Worm (Caenorhabditis elegans) whole organism, L4 larva: Measurements from ENCODE around the gene rab-7.
A peak's percentile ranks its signal among the peaks of the same experiment; 100 is the strongest.

ENCODE experiments used
- F10B5.3 ChIP-seq: sonication (generic microtip); optimal IDR thresholded peaks from 2 replicates; lab custom pipeline; 2016; ENCODE audit warnings: mild to moderate bottlenecking, missing genetic modification characterization, missing compliant biosample characterization
- T26A8.4 ChIP-seq: fragments of 200-800 bp; sonication (Bioruptor generic); IDR thresholded peaks from 2 replicates; pipeline ENCODE4 v1.3.6; 2022; ENCODE audit warnings: missing genetic modification characterization, missing compliant biosample characterization
- Y105C5A.15 ChIP-seq: fragments of 200-800 bp; sonication (Bioruptor generic); IDR thresholded peaks from 2 replicates; pipeline ENCODE4 v1.3.6; 2022; ENCODE audit warnings: missing genetic modification characterization, missing compliant biosample characterization
- Y5F2A.4 ChIP-seq: fragments of 200-800 bp; sonication (Bioruptor generic); optimal IDR thresholded peaks from 2 replicates; lab custom pipeline; 2018; ENCODE audit warnings: mild to moderate bottlenecking, missing genetic modification characterization, missing compliant biosample characterization
- aly-2 ChIP-seq: sonication (generic microtip); optimal IDR thresholded peaks from 2 replicates; lab custom pipeline; 2018; ENCODE audit warnings: missing biosample characterization, missing genetic modification characterization
- arid-1 ChIP-seq: fragments of 200-800 bp; sonication (Bioruptor generic); conservative IDR thresholded peaks from 2 replicates; pipeline ENCODE4 v1.3.6; 2022; ENCODE audit warnings: missing genetic modification reagents, missing genetic modification characterization, missing compliant biosample characterization
- attf-4 ChIP-seq: sonication (generic microtip); optimal IDR thresholded peaks from 3 replicates; lab custom pipeline; 2017; ENCODE audit warnings: missing biosample characterization, missing genetic modification characterization
- ceh-62 ChIP-seq: sonication (generic microtip); optimal IDR thresholded peaks from 2 replicates; lab custom pipeline; 2017; ENCODE audit warnings: missing biosample characterization, missing genetic modification characterization
- ctbp-1 ChIP-seq: fragments of 200-800 bp; sonication (Bioruptor generic); IDR thresholded peaks from 2 replicates; pipeline ENCODE4 v1.3.6; 2022; ENCODE audit warnings: missing genetic modification reagents, missing genetic modification characterization, missing compliant biosample characterization
- daf-8 ChIP-seq: fragments of 200-800 bp; sonication (Bioruptor generic); IDR thresholded peaks from 2 replicates; pipeline ENCODE4 v1.3.6; 2022; ENCODE audit warnings: missing genetic modification characterization, missing compliant biosample characterization
- dmd-6 ChIP-seq: fragments of 200-800 bp; sonication (Bioruptor generic); IDR thresholded peaks from 2 replicates; pipeline ENCODE4 v1.3.6; 2022; ENCODE audit warnings: missing genetic modification reagents, missing genetic modification characterization, missing compliant biosample characterization
- egl-43 ChIP-seq: fragments of 200-800 bp; sonication (Bioruptor generic); IDR thresholded peaks from 2 replicates; pipeline ENCODE4 v1.3.6; 2022; ENCODE audit warnings: missing genetic modification reagents, missing genetic modification characterization, missing compliant biosample characterization
- fos-1 ChIP-seq: fragments of 150-350 bp; optimal IDR thresholded peaks from 2 replicates; lab custom pipeline; 2014; ENCODE audit warnings: missing biosample characterization, missing genetic modification characterization
- hif-1 ChIP-seq, 2 experiments: sonication (generic microtip); optimal IDR thresholded peaks; 2 replicates each; lab custom pipeline; 2016 to 2017; ENCODE audit warnings: missing compliant biosample characterization in 2 of 2, missing genetic modification characterization in 2 of 2, missing genetic modification reagents in 2 of 2, missing genotype in 2 of 2, mild to moderate bottlenecking in 1 of 2
- hlh-30 ChIP-seq: sonication (generic microtip); optimal IDR thresholded peaks from 2 replicates; lab custom pipeline; 2017; ENCODE audit warnings: antibody characterized with exemption, mild to moderate bottlenecking, missing genetic modification characterization, missing compliant biosample characterization; ENCODE audit not compliant: insufficient read depth
- hmg-1.1 ChIP-seq: fragments of 200-800 bp; sonication (Bioruptor generic); IDR thresholded peaks from 2 replicates; pipeline ENCODE4 v1.3.6; 2022; ENCODE audit warnings: missing genetic modification reagents, missing genetic modification characterization, missing compliant biosample characterization
- jun-1 ChIP-seq: fragments of 150-350 bp; optimal IDR thresholded peaks from 2 replicates; lab custom pipeline; 2014; ENCODE audit warnings: missing biosample characterization, missing genetic modification reagents, missing genetic modification characterization
- lim-7 ChIP-seq: fragments of 200-800 bp; sonication (Bioruptor generic); IDR thresholded peaks from 2 replicates; pipeline ENCODE4 v1.3.6; 2022; ENCODE audit warnings: missing genetic modification characterization, missing compliant biosample characterization
- lin-13 ChIP-seq: fragments of 150-350 bp; optimal IDR thresholded peaks from 2 replicates; lab custom pipeline; 2014; ENCODE audit warnings: missing biosample characterization, missing genetic modification reagents, missing genetic modification characterization
- lin-38 ChIP-seq: fragments of 200-800 bp; sonication (Bioruptor generic); IDR thresholded peaks from 2 replicates; pipeline ENCODE4 v1.3.6; 2022; ENCODE audit warnings: missing genetic modification reagents, missing genetic modification characterization, missing compliant biosample characterization
- lin-39 ChIP-seq: fragments of 150-350 bp; optimal IDR thresholded peaks from 2 replicates; lab custom pipeline; 2014; ENCODE audit warnings: missing biosample characterization, missing genetic modification reagents, missing genetic modification characterization
- lir-3 ChIP-seq: sonication (generic microtip); optimal IDR thresholded peaks from 2 replicates; lab custom pipeline; 2016; ENCODE audit warnings: mild to moderate bottlenecking, missing genetic modification characterization, missing compliant biosample characterization
- lsy-2 ChIP-seq, 2 experiments: fragments of 150-350 bp in 1 of 2; sonication (generic microtip) in 1 of 2; optimal IDR thresholded peaks; 2 replicates each; lab custom pipeline; 2014 to 2017; ENCODE audit warnings: missing biosample characterization in 2 of 2, missing genetic modification characterization in 2 of 2
- madf-9 ChIP-seq: fragments of 200-800 bp; sonication (Bioruptor generic); conservative IDR thresholded peaks from 2 replicates; pipeline ENCODE4 v1.3.6; 2022; ENCODE audit warnings: missing genetic modification reagents, missing genetic modification characterization, missing compliant biosample characterization
- mdt-29 ChIP-seq: fragments of 200-800 bp; sonication (Bioruptor generic); IDR thresholded peaks from 2 replicates; pipeline ENCODE4 v1.3.6; 2022; ENCODE audit warnings: missing genetic modification reagents, missing genetic modification characterization, missing compliant biosample characterization
- mep-1 ChIP-seq: fragments of 150-350 bp; sonication (generic microtip); optimal IDR thresholded peaks from 3 replicates; lab custom pipeline; 2014; ENCODE audit warnings: missing biosample characterization, missing genetic modification characterization
- nhr-102 ChIP-seq: sonication (generic microtip); optimal IDR thresholded peaks from 2 replicates; lab custom pipeline; 2016; ENCODE audit warnings: mild to moderate bottlenecking, missing genetic modification characterization, moderate library complexity, missing compliant biosample characterization
- nhr-111 ChIP-seq: fragments of 200-800 bp; sonication (Bioruptor generic); optimal IDR thresholded peaks from 2 replicates; lab custom pipeline; 2018; ENCODE audit warnings: mild to moderate bottlenecking, missing genetic modification characterization, missing compliant biosample characterization
- nhr-28 ChIP-seq: fragments of 150-350 bp; optimal IDR thresholded peaks from 2 replicates; lab custom pipeline; 2014; ENCODE audit warnings: missing biosample characterization, missing genetic modification characterization
- nhr-41 ChIP-seq: fragments of 200-800 bp; sonication (Bioruptor generic); IDR thresholded peaks from 2 replicates; pipeline ENCODE4 v1.3.6; 2022; ENCODE audit warnings: missing genetic modification reagents, missing genetic modification characterization, missing compliant biosample characterization
- nhr-42 ChIP-seq: fragments of 200-800 bp; sonication (Bioruptor generic); IDR thresholded peaks from 2 replicates; pipeline ENCODE4 v1.3.6; 2022; ENCODE audit warnings: missing genetic modification characterization, missing compliant biosample characterization
- nhr-6 ChIP-seq: fragments of 150-350 bp; optimal IDR thresholded peaks from 2 replicates; lab custom pipeline; 2014; ENCODE audit warnings: missing biosample characterization, missing genetic modification characterization
- pha-4 ChIP-seq, 2 experiments: fragments of 150-350 bp in 1 of 2; fragments of 200-800 bp in 1 of 2; sonication (Bioruptor generic) in 1 of 2; IDR thresholded peaks in 1 of 2; optimal IDR thresholded peaks in 1 of 2; 2 replicates each; pipeline versions ENCODE4 v1.3.6 to Lab custom; 2014 to 2022; ENCODE audit warnings: missing genetic modification characterization in 2 of 2, missing genetic modification reagents in 2 of 2, missing biosample characterization in 1 of 2, missing compliant biosample characterization in 1 of 2
- php-3 ChIP-seq: fragments of 200-800 bp; sonication (Bioruptor generic); IDR thresholded peaks from 2 replicates; pipeline ENCODE4 v1.3.6; 2022; ENCODE audit warnings: missing genetic modification reagents, missing genetic modification characterization, missing compliant biosample characterization
- rbr-2 ChIP-seq: sonication (generic microtip); optimal IDR thresholded peaks from 2 replicates; lab custom pipeline; 2016; ENCODE audit warnings: missing genotype, missing genetic modification characterization, missing compliant biosample characterization
- saeg-2 ChIP-seq: fragments of 200-800 bp; sonication (Bioruptor generic); IDR thresholded peaks from 2 replicates; pipeline ENCODE4 v1.3.6; 2022; ENCODE audit warnings: missing genetic modification reagents, missing genetic modification characterization, missing compliant biosample characterization
- set-16 ChIP-seq: fragments of 200-800 bp; sonication (Bioruptor generic); IDR thresholded peaks from 2 replicates; pipeline ENCODE4 v1.3.6; 2022; ENCODE audit warnings: missing genetic modification reagents, missing genetic modification characterization, missing compliant biosample characterization
- skn-1 ChIP-seq: fragments of 150-350 bp; optimal IDR thresholded peaks from 2 replicates; lab custom pipeline; 2014; ENCODE audit warnings: missing biosample characterization, missing genetic modification characterization
- spr-1 ChIP-seq: sonication (generic microtip); optimal IDR thresholded peaks from 2 replicates; lab custom pipeline; 2016; ENCODE audit warnings: mild to moderate bottlenecking, missing genetic modification characterization, missing compliant biosample characterization
- unc-130 ChIP-seq: sonication (generic microtip); optimal IDR thresholded peaks from 2 replicates; lab custom pipeline; 2016; ENCODE audit warnings: missing genetic modification reagents, missing genetic modification characterization, missing compliant biosample characterization
- zfp-2 ChIP-seq: sonication (generic microtip); optimal IDR thresholded peaks from 2 replicates; lab custom pipeline; 2016; ENCODE audit warnings: mild to moderate bottlenecking, missing genetic modification characterization, missing compliant biosample characterization
- zfp-3 ChIP-seq: fragments of 200-800 bp; sonication (Bioruptor generic); conservative IDR thresholded peaks from 2 replicates; pipeline ENCODE4 v1.3.6; 2022; ENCODE audit warnings: missing genetic modification reagents, missing genetic modification characterization, missing compliant biosample characterization
- zip-2 ChIP-seq: fragments of 150-350 bp; optimal IDR thresholded peaks from 2 replicates; lab custom pipeline; 2014; ENCODE audit warnings: missing biosample characterization, missing genetic modification characterization
- ztf-11 ChIP-seq: fragments of 150-350 bp; optimal IDR thresholded peaks from 2 replicates; lab custom pipeline; 2014; ENCODE audit warnings: missing biosample characterization, missing genetic modification characterization
- ztf-7 ChIP-seq: fragments of 150-350 bp; optimal IDR thresholded peaks from 2 replicates; lab custom pipeline; 2014; ENCODE audit warnings: missing biosample characterization, missing genetic modification characterization

Gene rab-7

DNA sequence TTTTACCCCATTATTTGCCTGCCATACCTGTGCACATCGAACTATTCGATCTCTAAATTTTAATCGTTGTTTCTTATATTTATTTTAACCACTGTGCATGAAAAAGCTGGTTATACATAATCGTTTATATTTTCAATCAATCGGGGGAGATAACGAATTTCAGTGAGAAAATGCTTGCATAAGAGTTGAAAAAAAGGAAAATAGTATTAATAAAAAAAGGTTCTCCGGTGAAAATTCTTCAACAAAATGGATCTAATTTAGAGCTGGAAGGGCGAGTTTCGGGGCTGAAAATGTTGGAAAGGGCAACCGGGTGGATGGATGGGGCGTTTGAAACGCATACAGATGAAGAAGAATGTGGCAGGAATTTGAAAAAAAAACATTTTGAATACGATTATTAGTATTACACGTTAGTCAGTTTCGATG is 49.2 kb downstream of the rab-7 start (continued):
- TF ChIP-seq T26A8.4 (0 out of 2 replicates have a peak, but pooled peaks have one; percentile 33), nhr-42 (GFP tag; lab: Robert Waterston, UW) (no peak), Y105C5A.15 (peak; percentile 89; the same call in 1 of the 2 replicates), nhr-41 (no peak), hmg-1.1 (GFP tag; lab: Robert Waterston, UW) (no peak), egl-43 (GFP tag; lab: Robert Waterston, UW) (0 out of 2 replicates have a peak, but pooled peaks have one; percentile 15), daf-8 (GFP tag; lab: Robert Waterston, UW) (0 out of 2 replicates have a peak, but pooled peaks have one; percentile 65), lin-13 (GFP tag; lab: Kevin White, UChicago) (no peak), nhr-111 (GFP tag; lab: Kevin White, UChicago) (peak; percentile 8), arid-1 (GFP tag; lab: Robert Waterston, UW) (peak; percentile 73), spr-1 (tag; lab: Kevin White, UChicago) (peak; percentile 36)
- TF ChIP-seq, all 104 proteins: peak for 29

DNA sequence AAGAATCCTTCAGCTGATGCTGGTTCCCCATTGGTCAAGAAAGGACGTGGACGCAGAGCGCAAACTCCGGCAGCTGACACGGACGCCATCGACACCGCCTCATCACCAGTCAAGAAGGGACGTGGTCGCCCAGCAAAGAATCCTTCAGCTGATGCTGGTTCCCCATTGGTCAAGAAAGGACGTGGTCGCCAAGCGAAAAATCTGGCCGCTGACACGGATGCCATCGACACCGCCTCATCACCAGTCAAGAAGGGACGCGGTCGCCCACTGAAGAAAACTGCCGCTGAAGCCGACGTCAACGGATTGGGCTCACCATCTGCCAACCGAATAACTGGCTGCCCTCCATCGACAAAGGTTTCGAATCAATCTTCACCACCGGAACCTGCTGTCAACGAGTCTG is 49.8 kb downstream of the rab-7 start:
- TF ChIP-seq php-3 (GFP tag; lab: Robert Waterston, UW) (no peak), Y5F2A.4 (peak; percentile 52), lin-38 (GFP tag; lab: Robert Waterston, UW) (0 out of 2 replicates have a peak, but pooled peaks have one; percentile 2), madf-9 (GFP tag; lab: Robert Waterston, UW) (0 out of 2 replicates have a peak, but pooled peaks have one; percentile 5), set-16 (GFP tag; lab: Robert Waterston, UW) (peak; percentile 83)

DNA sequence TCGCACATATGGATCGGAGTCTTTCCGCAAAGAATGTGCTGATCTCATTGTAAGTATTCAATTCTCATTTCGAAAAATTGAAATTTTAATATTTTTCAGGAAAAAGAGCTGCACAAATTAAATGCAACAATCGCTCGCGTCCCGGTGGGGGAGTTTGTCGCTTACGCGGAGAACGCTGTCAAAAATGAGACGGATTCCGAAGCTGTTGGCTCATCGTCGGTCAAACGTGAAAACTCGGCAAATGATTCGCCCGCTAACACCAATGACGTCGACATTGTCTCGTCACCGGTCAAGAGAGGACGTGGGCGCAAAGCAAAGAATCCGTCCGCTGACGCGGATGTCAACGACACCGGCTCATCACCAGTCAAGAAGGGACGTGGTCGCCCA is 50.2 kb downstream of the rab-7 start:
- TF ChIP-seq Y105C5A.15 (no peak), jun-1 (no peak), nhr-28 (no peak), lin-38 (GFP tag; lab: Robert Waterston, UW) (0 out of 2 replicates have a peak, but pooled peaks have one; percentile 3), nhr-102 (tag; lab: Kevin White, UChicago) (no peak), ceh-62 (tag; lab: Kevin White, UChicago) (no peak), lim-7 (GFP tag; lab: Robert Waterston, UW) (peak; percentile 72), skn-1 (no peak)

DNA sequence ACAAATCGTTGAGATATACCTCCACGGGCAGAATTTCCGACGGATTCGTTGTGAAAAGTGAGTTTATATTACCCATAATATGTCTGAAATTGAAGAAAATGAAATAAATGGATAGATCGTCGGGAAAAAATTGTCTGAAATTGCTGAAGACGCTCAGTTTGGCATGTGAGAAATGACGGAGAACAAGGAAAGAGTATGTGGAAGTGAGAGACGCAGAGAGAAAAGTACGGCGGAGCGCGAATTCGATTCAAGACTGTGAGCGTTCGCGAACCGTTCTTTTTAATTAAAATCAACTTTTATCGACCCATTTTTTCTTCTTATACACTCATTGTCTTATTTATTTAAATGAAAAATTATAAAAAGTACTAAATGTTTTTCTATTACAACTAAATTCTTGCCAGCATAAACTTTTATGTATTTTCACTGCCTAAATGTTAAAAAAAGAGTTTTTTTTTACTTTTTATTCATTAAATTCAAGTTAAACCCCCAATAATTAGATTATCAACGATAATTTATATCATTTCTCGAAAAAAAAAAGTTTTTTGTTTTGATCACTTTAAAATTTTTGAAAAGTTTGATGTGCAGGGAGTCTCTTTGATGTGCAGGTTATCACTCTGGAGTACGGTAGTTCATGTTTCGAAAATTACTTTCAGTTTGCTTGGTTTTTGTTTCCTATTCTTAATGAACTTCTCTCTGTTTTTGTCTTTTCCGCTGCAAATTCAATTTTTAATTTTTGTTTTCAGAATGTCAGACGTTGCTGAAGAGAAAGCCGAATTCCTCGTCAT is 50.8 kb downstream of the rab-7 start, which contains the start of the genes vps-15 and hmg-12:
vps-15 (minus strand) TSS at position 83 of the 785 bp plus-strand sequence.
hmg-12 (plus strand) TSS at position 744 of the 785 bp plus-strand sequence.
- TF ChIP-seq saeg-2 (no peak), zfp-3 (GFP tag; lab: Robert Waterston, UW) (no peak), lir-3 (tag; lab: Kevin White, UChicago) (no peak), lsy-2 (tag; optimal IDR thresholded peaks at IDR 0.05; lab: Kevin White, UChicago) (peak in 1 of 2 experiments; percentile 95), ztf-11 (tag; lab: Kevin White, UChicago) (no peak), unc-130 (GFP tag; lab: Kevin White, UChicago) (peak; percentile 18), rbr-2 (tag; lab: Kevin White, UChicago) (no peak), set-16 (GFP tag; lab: Robert Waterston, UW) (no peak), pha-4 (GFP tag; IDR thresholded peaks at IDR 0.05; lab: Robert Waterston, UW) (no peak), pha-4 (tag; optimal IDR thresholded peaks at IDR 0.05; lab: Kevin White, UChicago) (no peak), F10B5.3 (tag; lab: Kevin White, UChicago) (no peak), fos-1 (tag; lab: Kevin White, UChicago) (no peak), zip-2 (tag; lab: Kevin White, UChicago) (no peak), aly-2 (no peak), lin-39 (tag; lab: Kevin White, UChicago) (no peak), nhr-6 (tag; lab: Kevin White, UChicago) (no peak), mep-1 (tag; lab: Kevin White, UChicago) (no peak), attf-4 (tag; lab: Kevin White, UChicago) (no peak), hlh-30 (tag; lab: Kevin White, UChicago) (peak; percentile 26), arid-1 (GFP tag; lab: Robert Waterston, UW) (no peak), ctbp-1 (GFP tag; lab: Robert Waterston, UW) (no peak), zfp-2 (no peak), ztf-7 (tag; lab: Kevin White, UChicago) (peak; percentile 9), daf-8 (GFP tag; lab: Robert Waterston, UW) (no peak), dmd-6 (GFP tag; lab: Robert Waterston, UW) (no peak), mdt-29 (GFP tag; lab: Robert Waterston, UW) (no peak), hif-1 (tag; optimal IDR thresholded peaks at IDR 0.05; lab: Kevin White, UChicago) (no peak)
